Worm (Caenorhabditis elegans) whole organism, mixed stage, embryonic: ENCODE measurements around the gene Y8A9A.2.

Experiments
- M03D4.4 ChIP-seq: sonication (generic microtip); optimal IDR thresholded peaks from 2 replicates; lab custom pipeline; 2017; ENCODE audit warnings: mild to moderate bottlenecking, missing genetic modification characterization, missing compliant biosample characterization
- bed-3 ChIP-seq: fragments of 200-800 bp; sonication (Bioruptor generic); optimal IDR thresholded peaks from 3 replicates; lab custom pipeline; 2018; ENCODE audit warnings: mild to moderate bottlenecking, missing genetic modification characterization, moderate library complexity, missing compliant biosample characterization
- blmp-1 ChIP-seq: fragments of 150-350 bp; optimal IDR thresholded peaks from 2 replicates; lab custom pipeline; 2014; ENCODE audit warnings: missing biosample characterization, missing genetic modification characterization
- ceh-39 ChIP-seq: fragments of 150-350 bp; optimal IDR thresholded peaks from 2 replicates; lab custom pipeline; 2014; ENCODE audit warnings: missing biosample characterization, missing genetic modification characterization
- ceh-43 ChIP-seq: fragments of 200-800 bp; sonication (Bioruptor generic); optimal IDR thresholded peaks from 2 replicates; lab custom pipeline; 2018; ENCODE audit warnings: mild to moderate bottlenecking, missing genetic modification characterization, moderate library complexity, missing compliant biosample characterization
- ceh-83 ChIP-seq: fragments of 200-800 bp; sonication (Bioruptor generic); optimal IDR thresholded peaks from 2 replicates; lab custom pipeline; 2018; ENCODE audit warnings: mild to moderate bottlenecking, missing genetic modification characterization, missing compliant biosample characterization
- ces-1 ChIP-seq: fragments of 150-350 bp; optimal IDR thresholded peaks from 2 replicates; lab custom pipeline; 2014; ENCODE audit warnings: missing biosample characterization, missing genetic modification reagents, missing genetic modification characterization
- drap-1 ChIP-seq: fragments of 200-800 bp; sonication (Bioruptor generic); optimal IDR thresholded peaks from 3 replicates; lab custom pipeline; 2018; ENCODE audit warnings: mild to moderate bottlenecking, missing genetic modification characterization, missing compliant biosample characterization
- elt-1 ChIP-seq: sonication (generic microtip); optimal IDR thresholded peaks from 2 replicates; lab custom pipeline; 2017; ENCODE audit warnings: missing genetic modification characterization, mild to moderate bottlenecking, missing compliant biosample characterization, antibody characterized with exemption, moderate library complexity, borderline replicate concordance; ENCODE audit not compliant: insufficient read depth
- elt-3 ChIP-seq: fragments of 150-350 bp; optimal IDR thresholded peaks from 2 replicates; lab custom pipeline; 2014; ENCODE audit warnings: missing biosample characterization, missing genetic modification characterization
- flh-1 ChIP-seq: fragments of 200-800 bp; sonication (Bioruptor generic); optimal IDR thresholded peaks from 2 replicates; lab custom pipeline; 2018; ENCODE audit warnings: mild to moderate bottlenecking, missing genetic modification characterization, moderate library complexity, missing compliant biosample characterization
- ham-2 ChIP-seq: fragments of 200-800 bp; sonication (Bioruptor generic); optimal IDR thresholded peaks from 2 replicates; lab custom pipeline; 2018; ENCODE audit warnings: mild to moderate bottlenecking, missing genetic modification characterization, missing compliant biosample characterization
- hlh-1 ChIP-seq: fragments of 150-350 bp; optimal IDR thresholded peaks from 2 replicates; lab custom pipeline; 2014; ENCODE audit warnings: missing biosample characterization, missing genetic modification reagents, missing genetic modification characterization
- lin-13 ChIP-seq: fragments of 150-350 bp; optimal IDR thresholded peaks from 2 replicates; lab custom pipeline; 2014; ENCODE audit warnings: missing biosample characterization, missing genetic modification characterization
- lin-32 ChIP-seq: fragments of 200-800 bp; sonication (Bioruptor generic); optimal IDR thresholded peaks from 2 replicates; lab custom pipeline; 2018; ENCODE audit warnings: mild to moderate bottlenecking, missing genetic modification characterization, missing compliant biosample characterization
- lsy-2 ChIP-seq: fragments of 150-350 bp; optimal IDR thresholded peaks from 2 replicates; lab custom pipeline; 2014; ENCODE audit warnings: missing biosample characterization, missing genetic modification characterization
- mab-5 ChIP-seq: fragments of 150-350 bp; optimal IDR thresholded peaks from 2 replicates; lab custom pipeline; 2014; ENCODE audit warnings: missing biosample characterization, missing genetic modification characterization
- mep-1 ChIP-seq: fragments of 150-350 bp; optimal IDR thresholded peaks from 2 replicates; lab custom pipeline; 2017; ENCODE audit warnings: missing biosample characterization, missing genetic modification reagents, missing genetic modification characterization, inconsistent platforms
- nhr-12 ChIP-seq: fragments of 150-350 bp; optimal IDR thresholded peaks from 2 replicates; lab custom pipeline; 2014; ENCODE audit warnings: missing biosample characterization, missing genetic modification characterization
- nhr-2 ChIP-seq: fragments of 150-350 bp; optimal IDR thresholded peaks from 2 replicates; lab custom pipeline; 2014; ENCODE audit warnings: missing biosample characterization, missing genetic modification characterization
- nhr-237 ChIP-seq: fragments of 150-350 bp; optimal IDR thresholded peaks from 2 replicates; lab custom pipeline; 2014; ENCODE audit warnings: missing biosample characterization, missing genetic modification characterization
- nhr-28 ChIP-seq: fragments of 150-350 bp; optimal IDR thresholded peaks from 2 replicates; lab custom pipeline; 2014; ENCODE audit warnings: missing biosample characterization, missing genetic modification characterization
- nhr-76 ChIP-seq: sonication (generic microtip); optimal IDR thresholded peaks from 2 replicates; lab custom pipeline; 2017; ENCODE audit warnings: missing biosample characterization, missing genetic modification characterization
- pha-4 ChIP-seq: fragments of 150-350 bp; optimal IDR thresholded peaks from 2 replicates; lab custom pipeline; 2018; ENCODE audit warnings: missing biosample characterization, missing genetic modification reagents, missing genetic modification characterization
- sem-2 ChIP-seq: fragments of 200-800 bp; sonication (Bioruptor generic); optimal IDR thresholded peaks from 2 replicates; lab custom pipeline; 2018; ENCODE audit warnings: mild to moderate bottlenecking, missing genetic modification characterization, missing compliant biosample characterization
- snpc-4 ChIP-seq: fragments of 150-350 bp; optimal IDR thresholded peaks from 2 replicates; lab custom pipeline; 2014; ENCODE audit warnings: missing biosample characterization, missing genetic modification characterization
- sptf-1 ChIP-seq: sonication (generic microtip); optimal IDR thresholded peaks from 2 replicates; lab custom pipeline; 2017; ENCODE audit warnings: mild to moderate bottlenecking, missing genetic modification characterization, moderate library complexity, missing compliant biosample characterization
- tbx-8 ChIP-seq: fragments of 200-800 bp; sonication (Bioruptor generic); optimal IDR thresholded peaks from 2 replicates; lab custom pipeline; 2018; ENCODE audit warnings: mild to moderate bottlenecking, missing genetic modification characterization, moderate library complexity, missing compliant biosample characterization
- unc-39 ChIP-seq: fragments of 150-350 bp; optimal IDR thresholded peaks from 2 replicates; lab custom pipeline; 2014; ENCODE audit warnings: missing biosample characterization, missing genetic modification characterization
- unc-62 ChIP-seq: fragments of 150-350 bp; optimal IDR thresholded peaks from 2 replicates; lab custom pipeline; 2014; ENCODE audit warnings: missing biosample characterization, missing genetic modification reagents, missing genetic modification characterization
- zip-8 ChIP-seq: fragments of 150-350 bp; optimal IDR thresholded peaks from 2 replicates; lab custom pipeline; 2014; ENCODE audit warnings: missing biosample characterization, missing genetic modification characterization
- ztf-11 ChIP-seq: fragments of 150-350 bp; optimal IDR thresholded peaks from 2 replicates; lab custom pipeline; 2014; ENCODE audit warnings: missing biosample characterization, missing genetic modification characterization

The Y8A9A.2 gene

DNA sequence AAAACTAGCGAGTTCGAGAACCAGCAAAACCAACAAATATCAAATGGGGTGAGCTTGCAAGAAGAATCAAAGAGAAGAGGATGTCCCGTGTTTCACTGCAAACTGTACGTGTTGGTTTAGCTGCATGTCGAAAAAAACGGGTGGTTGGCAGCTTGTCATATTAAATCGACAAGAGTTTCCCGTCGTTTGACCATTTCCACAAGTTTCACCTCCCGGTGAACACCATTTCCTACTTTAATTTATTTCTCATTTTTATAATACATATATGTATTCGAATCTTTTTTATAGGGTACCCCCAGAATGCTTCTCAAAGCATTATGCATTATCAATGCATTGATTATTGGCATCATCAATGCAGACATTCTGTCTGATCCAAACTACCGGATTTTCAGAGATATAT lies at the start of gene Y8A9A.2:
TSS of gene Y8A9A.2 (plus strand) at position 301 of the 400 bp plus-strand sequence.
- no peak for TF ChIP-seq mab-5 (tag; lab: Kevin White, UChicago)
- TF ChIP-seq ham-2: no peak
- no peak for TF ChIP-seq nhr-28 (tag; lab: Kevin White, UChicago)
- TF ChIP-seq ztf-11 (tag; lab: Kevin White, UChicago): no peak
- TF ChIP-seq sem-2 (GFP tag; lab: Kevin White, UChicago): no peak
- no peak for TF ChIP-seq ceh-43
- no peak for TF ChIP-seq M03D4.4 (tag; lab: Kevin White, UChicago)
- TF ChIP-seq lin-13 (tag; lab: Kevin White, UChicago): no peak

DNA sequence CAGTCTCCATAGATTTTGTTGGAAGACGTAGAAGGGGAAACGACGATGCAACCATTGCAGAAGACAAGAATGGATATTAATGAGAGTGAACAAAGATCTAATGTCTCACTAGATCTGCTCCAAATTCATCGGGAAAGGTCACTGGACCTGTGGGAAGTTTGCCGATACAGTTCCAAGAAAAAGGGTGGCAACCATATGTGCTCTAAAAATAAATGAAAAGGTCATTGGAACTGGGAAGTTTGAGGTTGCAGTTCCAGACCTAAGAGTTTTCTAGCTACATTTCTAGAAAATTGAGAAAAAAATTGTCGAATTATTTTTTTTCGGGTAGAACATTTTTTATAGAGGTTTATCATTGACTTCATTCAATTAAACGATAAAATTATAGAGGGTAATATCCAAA lies 48.0 kb upstream of the Y8A9A.2 start, which contains the start of gene fbxb-92:
TSS of gene fbxb-92 (minus strand) at position 101 of the 400 bp plus-strand sequence.
- TF ChIP-seq blmp-1 (tag; lab: Kevin White, UChicago) (no peak), nhr-76 (tag; lab: Kevin White, UChicago) (no peak), elt-3 (tag; lab: Kevin White, UChicago) (no peak), mep-1 (tag; lab: Kevin White, UChicago) (no peak), lin-32 (GFP tag; lab: Kevin White, UChicago) (no peak), sem-2 (GFP tag; lab: Kevin White, UChicago) (no peak), nhr-237 (no peak), ceh-43 (no peak), sptf-1 (tag; lab: Kevin White, UChicago) (no peak), ceh-83 (GFP tag; lab: Kevin White, UChicago) (no peak), lsy-2 (tag; lab: Kevin White, UChicago) (no peak), unc-62 (GFP tag; lab: Kevin White, UChicago) (no peak)
- TF ChIP-seq, all 35 proteins: peak for 0

DNA sequence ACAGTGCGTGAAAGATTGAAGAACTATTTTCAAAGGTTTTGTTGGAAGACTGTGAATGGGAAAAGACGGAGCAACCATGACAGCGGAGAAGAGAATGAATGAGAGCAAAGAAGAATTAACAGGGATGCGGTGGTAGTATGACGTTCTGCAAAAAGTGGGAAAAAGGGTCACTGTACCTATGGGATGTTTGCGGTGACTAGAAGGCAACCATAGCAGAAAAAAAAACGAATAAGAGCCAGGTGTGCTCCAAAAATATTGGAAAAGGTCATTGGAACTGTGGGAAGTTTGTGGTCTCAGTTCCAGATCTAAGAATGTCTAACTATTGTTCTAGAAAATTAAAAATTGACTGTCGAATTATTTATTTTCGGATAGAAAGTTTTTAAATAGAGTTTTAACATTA lies 46.7 kb upstream of the Y8A9A.2 start, which contains the start of gene fbxb-90:
TSS of gene fbxb-90 (minus strand) at position 101 of the 400 bp plus-strand sequence.
- TF ChIP-seq pha-4 (tag; lab: Kevin White, UChicago) (no peak), zip-8 (no peak), ces-1 (GFP tag; lab: Kevin White, UChicago) (no peak), tbx-8 (no peak), drap-1 (GFP tag; lab: Kevin White, UChicago) (no peak), elt-1 (tag; lab: Kevin White, UChicago) (no peak), snpc-4 (tag; lab: Kevin White, UChicago) (no peak), mab-5 (tag; lab: Kevin White, UChicago) (no peak), blmp-1 (tag; lab: Kevin White, UChicago) (no peak), ceh-39 (no peak), ham-2 (no peak), ceh-43 (no peak), nhr-12 (tag; lab: Kevin White, UChicago) (no peak), nhr-237 (no peak), ztf-11 (tag; lab: Kevin White, UChicago) (no peak)

DNA sequence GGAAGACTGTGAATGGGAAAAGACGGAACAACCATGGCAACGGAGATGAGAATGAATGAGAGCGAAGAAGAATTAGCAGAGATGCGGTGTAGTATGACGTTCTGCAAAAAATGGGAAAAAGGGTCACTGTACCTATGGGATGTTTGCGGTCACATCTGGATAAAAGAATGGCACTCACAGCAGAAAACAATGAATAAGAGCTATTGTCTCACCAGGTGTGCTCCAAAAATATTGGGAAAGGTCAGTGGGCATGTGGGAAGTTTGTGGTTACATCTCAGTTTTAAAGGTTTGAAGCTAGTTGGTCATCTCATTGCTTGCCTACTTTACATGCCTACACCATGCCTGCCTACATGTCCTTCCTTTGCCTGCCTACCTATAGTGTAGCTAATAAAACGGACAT lies 44.7 kb upstream of the Y8A9A.2 start, which contains the start of gene fbxb-91:
TSS of gene fbxb-91 (minus strand) at position 101 of the 400 bp plus-strand sequence.
- TF ChIP-seq ceh-43 (no peak), lin-13 (tag; lab: Kevin White, UChicago) (no peak), hlh-1 (tag; lab: Kevin White, UChicago) (no peak), blmp-1 (tag; lab: Kevin White, UChicago) (no peak), flh-1 (no peak), nhr-76 (tag; lab: Kevin White, UChicago) (no peak), drap-1 (GFP tag; lab: Kevin White, UChicago) (no peak), nhr-2 (tag; lab: Kevin White, UChicago) (no peak), sem-2 (GFP tag; lab: Kevin White, UChicago) (no peak), tbx-8 (no peak), lsy-2 (tag; lab: Kevin White, UChicago) (no peak), ces-1 (GFP tag; lab: Kevin White, UChicago) (no peak), elt-1 (tag; lab: Kevin White, UChicago) (no peak), snpc-4 (tag; lab: Kevin White, UChicago) (no peak), ham-2 (no peak)
- TF ChIP-seq, all 35 proteins: peak for 0

DNA sequence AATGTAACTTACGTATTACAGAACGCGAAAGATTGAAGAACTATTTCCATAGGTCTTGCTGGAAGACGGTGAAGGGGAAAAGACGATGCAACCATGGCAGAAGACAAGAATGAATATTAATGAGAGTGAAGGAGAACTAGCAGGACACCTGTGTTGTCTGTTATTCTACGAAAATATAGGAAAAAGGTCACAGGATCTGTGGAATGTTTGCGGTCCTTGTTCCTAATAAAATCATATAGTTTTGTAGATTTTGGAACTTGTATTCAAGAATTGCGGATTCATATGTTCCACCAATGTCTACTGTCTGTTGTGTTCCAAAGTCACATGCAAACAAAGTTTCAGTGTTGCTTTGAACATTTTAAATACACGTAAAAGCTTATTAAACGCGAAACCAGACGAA lies 43.2 kb upstream of the Y8A9A.2 start, which contains the start of gene sdz-11:
TSS of gene sdz-11 (minus strand) at position 101 of the 400 bp plus-strand sequence.
- TF ChIP-seq M03D4.4 (tag; lab: Kevin White, UChicago) (no peak), ceh-83 (GFP tag; lab: Kevin White, UChicago) (no peak), bed-3 (GFP tag; lab: Kevin White, UChicago) (no peak), hlh-1 (tag; lab: Kevin White, UChicago) (no peak), pha-4 (tag; lab: Kevin White, UChicago) (no peak), lin-13 (tag; lab: Kevin White, UChicago) (no peak), unc-39 (tag; lab: Kevin White, UChicago) (no peak), nhr-237 (no peak), tbx-8 (no peak), ceh-43 (no peak), ceh-39 (no peak), nhr-76 (tag; lab: Kevin White, UChicago) (no peak)
